Worm (Caenorhabditis elegans) whole organism, L1 larva: Measurements from ENCODE around the gene klp-12.

Source experiments
- blmp-1 ChIP-seq: fragments of 150-350 bp; optimal IDR thresholded peaks from 2 replicates; lab custom pipeline; 2014; ENCODE audit warnings: missing biosample characterization, missing genetic modification characterization
- dsc-1 ChIP-seq: sonication (generic microtip); optimal IDR thresholded peaks from 2 replicates; lab custom pipeline; 2016; ENCODE audit warnings: mild to moderate bottlenecking, missing genetic modification characterization, missing compliant biosample characterization
- fkh-4 ChIP-seq: sonication (generic microtip); optimal IDR thresholded peaks from 2 replicates; lab custom pipeline; 2016; ENCODE audit warnings: missing compliant biosample characterization, missing genetic modification characterization, borderline replicate concordance
- nhr-11 ChIP-seq: fragments of 150-350 bp; optimal IDR thresholded peaks from 2 replicates; lab custom pipeline; 2014; ENCODE audit warnings: missing biosample characterization, missing genetic modification characterization
- snpc-4 ChIP-seq: fragments of 150-350 bp; optimal IDR thresholded peaks from 2 replicates; lab custom pipeline; 2014; ENCODE audit warnings: missing biosample characterization, missing genetic modification characterization
- unc-62 ChIP-seq: fragments of 150-350 bp; optimal IDR thresholded peaks from 2 replicates; lab custom pipeline; 2014; ENCODE audit warnings: missing biosample characterization, missing genetic modification reagents, missing genetic modification characterization
- zag-1 ChIP-seq: fragments of 150-350 bp; optimal IDR thresholded peaks from 2 replicates; lab custom pipeline; 2014; ENCODE audit warnings: missing biosample characterization, missing genetic modification characterization

DNA sequence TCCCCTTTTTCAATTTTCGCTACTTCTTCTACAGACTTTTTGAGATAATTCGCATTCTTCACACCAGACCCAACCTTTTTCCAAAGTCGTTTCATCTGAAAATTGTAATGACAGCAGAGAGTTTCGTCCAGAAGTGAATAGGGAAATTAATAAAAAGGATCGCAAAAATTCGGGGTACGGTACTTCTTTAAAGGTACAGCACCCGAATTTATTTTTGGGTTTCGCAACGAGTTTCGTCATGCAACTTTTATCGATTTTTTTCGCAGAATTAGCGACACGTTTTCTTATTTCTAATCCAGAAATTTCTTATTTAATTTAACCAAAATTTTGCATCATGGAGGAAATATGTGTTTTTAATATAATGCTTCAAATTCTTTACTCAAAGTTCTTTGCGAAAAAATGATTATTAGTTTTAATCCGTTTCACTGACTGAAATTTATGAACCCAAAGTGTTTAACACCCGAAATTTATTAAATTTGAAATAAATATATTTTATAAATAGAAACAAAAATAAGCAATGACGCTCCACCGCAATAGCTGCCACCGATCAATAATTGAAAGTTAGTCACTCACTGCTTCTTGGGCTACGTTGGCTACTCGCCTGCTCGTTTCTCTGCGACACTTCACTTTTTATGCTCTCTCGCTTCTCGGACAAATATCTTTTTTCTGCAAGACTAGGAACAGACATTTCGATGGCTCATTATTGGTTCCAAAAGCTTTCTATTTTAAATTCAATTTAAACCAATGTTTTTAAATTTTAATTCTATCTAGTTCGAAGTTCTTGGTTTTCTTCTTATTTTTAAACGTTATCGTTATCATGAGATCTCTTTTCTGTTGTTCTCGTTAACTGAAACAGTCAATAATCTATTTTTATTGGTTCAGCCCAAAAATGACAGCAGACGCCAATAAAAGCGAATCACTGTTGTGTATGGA is 61.2 kb downstream of the klp-12 start, which contains the start of the genes B0035.15 and dnj-1:
- peak; percentile 89 for TF ChIP-seq blmp-1
- no peak for TF ChIP-seq nhr-11 (tag; lab: Kevin White, UChicago)
- no peak for TF ChIP-seq fkh-4 (tag; lab: Kevin White, UChicago)
- TF ChIP-seq snpc-4 (tag; lab: Kevin White, UChicago), result peak; percentile 23
- no peak for TF ChIP-seq zag-1 (tag; lab: Kevin White, UChicago)
- peak; percentile 60 for TF ChIP-seq dsc-1 (tag; lab: Kevin White, UChicago)
- no peak for TF ChIP-seq unc-62
